Worm (Caenorhabditis elegans) whole organism, dauer: Measurements from ENCODE around the gene F14E5.2.

Source experiments
- unc-62 ChIP-seq: sonication (generic microtip); optimal IDR thresholded peaks from 2 replicates; lab custom pipeline; 2017; ENCODE audit warnings: missing biosample characterization, missing genetic modification reagents, missing genetic modification characterization

F14E5.2 gene

ce11 chrII:8428758-8428946 is at the start of gene F14E5.2:
F14E5.2 (minus strand) TSS chrII:8428858.
- TF ChIP-seq unc-62, result no peak

- no peak for TF ChIP-seq unc-62
Measured at ce11 chrII:8475306-8475822, 46.7 kb upstream of the F14E5.2 start, which contains the start of the genes M05D6.1 and M05D6.3. M05D6.1 (minus strand) TSS chrII:8475406. M05D6.3 (plus strand) TSS chrII:8475772.

ce11 chrII:8472916-8473315 is 44.3 kb upstream of the F14E5.2 start:
- no peak for TF ChIP-seq unc-62

DNA sequence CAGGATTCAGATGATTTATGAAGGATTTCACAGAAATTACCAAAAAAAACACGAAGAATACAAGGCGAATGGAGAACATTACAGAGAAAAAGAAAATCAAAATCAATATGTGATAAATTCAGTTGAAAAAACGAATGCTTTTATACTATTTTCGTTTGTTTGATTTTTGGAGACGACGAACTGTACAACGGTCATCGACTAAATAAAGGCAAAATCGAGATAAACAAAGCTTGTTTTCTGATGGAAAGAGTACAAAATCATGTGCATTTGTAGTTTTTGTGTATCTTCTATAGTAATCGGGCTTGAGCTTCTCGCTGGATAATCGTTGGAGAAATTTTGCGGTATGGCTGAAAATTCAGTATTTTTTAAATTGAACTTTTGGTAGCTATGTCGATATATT is 42.5 kb upstream of the F14E5.2 start, which contains the start of gene M05D6.8:
TSS of gene M05D6.8 (minus strand) at position 101 of the 400 bp plus-strand sequence.
- no peak for TF ChIP-seq unc-62

ce11 chrII:8467809-8468208 is 39.2 kb upstream of the F14E5.2 start, which contains the start of gene M05D6.2:
M05D6.2 (plus strand) TSS chrII:8468109.
- no peak for TF ChIP-seq unc-62

DNA sequence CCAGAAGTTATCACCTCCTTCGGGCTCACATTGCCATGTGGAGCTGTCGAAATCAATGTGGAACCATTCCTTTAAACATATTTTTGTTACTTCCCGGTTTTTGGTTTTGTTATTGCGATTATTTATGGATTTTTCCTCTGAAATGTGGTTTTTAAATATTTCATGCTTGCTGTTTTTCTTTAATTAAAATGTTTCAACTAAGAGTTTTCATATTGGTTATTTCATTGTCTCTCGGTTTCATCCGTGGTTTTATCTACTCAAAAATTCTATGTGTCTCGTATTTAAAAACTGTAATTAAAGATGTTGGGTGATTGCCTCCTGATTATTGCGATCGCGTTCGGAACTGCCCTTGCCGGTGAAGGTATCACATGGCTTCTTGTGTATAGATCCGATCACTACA is 38.2 kb upstream of the F14E5.2 start, which contains the start of gene F22B5.10:
TSS of gene F22B5.10 (plus strand) at position 301 of the 400 bp plus-strand sequence.
- no peak for TF ChIP-seq unc-62

DNA sequence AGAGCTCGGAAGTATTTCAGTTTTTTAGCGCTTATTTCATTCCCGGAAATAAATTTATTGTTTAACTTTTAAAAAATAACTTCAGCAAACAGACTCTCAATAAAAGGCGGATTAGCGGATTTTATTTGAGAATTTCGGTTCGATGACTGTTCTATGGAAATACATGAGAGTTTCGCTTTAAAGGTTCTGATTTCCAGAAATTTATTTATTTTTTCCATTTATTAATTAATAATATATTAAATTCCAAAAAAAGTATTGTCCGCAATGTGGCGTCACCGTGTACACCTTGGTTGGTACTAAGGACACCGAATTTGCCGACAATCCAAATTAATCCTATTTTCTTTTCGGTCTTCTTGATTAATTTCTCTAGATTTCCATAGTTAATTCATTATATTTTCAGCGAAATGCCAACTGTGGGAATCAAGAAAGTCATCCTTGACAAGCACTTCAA is 35.8 kb upstream of the F14E5.2 start, which contains the start of gene fars-3:
TSS of gene fars-3 (plus strand) at position 401 of the 451 bp plus-strand sequence.
- TF ChIP-seq unc-62, result no peak

DNA sequence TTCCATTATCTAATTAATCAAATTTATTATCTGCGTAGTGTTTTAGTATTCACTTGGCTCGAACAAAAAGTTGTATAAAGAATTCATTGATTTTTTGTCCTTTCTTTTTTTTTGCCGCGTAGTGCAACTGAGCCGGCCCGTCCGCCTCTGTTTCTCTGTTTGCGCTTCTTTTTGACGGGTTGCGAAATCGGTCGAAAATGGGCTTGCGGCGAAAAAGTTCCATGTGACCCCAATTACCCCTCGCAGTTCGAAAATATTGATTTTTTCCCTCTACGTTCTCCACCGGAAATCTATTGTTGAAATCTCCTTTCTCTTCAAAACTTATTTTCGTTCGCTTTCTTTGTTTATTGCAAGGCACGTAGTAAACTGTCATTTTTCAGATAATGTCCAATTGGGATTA is 28.8 kb upstream of the F14E5.2 start, which contains the start of gene zyg-9:
TSS of gene zyg-9 (plus strand) at position 381 of the 400 bp plus-strand sequence.
- no peak for TF ChIP-seq unc-62

DNA sequence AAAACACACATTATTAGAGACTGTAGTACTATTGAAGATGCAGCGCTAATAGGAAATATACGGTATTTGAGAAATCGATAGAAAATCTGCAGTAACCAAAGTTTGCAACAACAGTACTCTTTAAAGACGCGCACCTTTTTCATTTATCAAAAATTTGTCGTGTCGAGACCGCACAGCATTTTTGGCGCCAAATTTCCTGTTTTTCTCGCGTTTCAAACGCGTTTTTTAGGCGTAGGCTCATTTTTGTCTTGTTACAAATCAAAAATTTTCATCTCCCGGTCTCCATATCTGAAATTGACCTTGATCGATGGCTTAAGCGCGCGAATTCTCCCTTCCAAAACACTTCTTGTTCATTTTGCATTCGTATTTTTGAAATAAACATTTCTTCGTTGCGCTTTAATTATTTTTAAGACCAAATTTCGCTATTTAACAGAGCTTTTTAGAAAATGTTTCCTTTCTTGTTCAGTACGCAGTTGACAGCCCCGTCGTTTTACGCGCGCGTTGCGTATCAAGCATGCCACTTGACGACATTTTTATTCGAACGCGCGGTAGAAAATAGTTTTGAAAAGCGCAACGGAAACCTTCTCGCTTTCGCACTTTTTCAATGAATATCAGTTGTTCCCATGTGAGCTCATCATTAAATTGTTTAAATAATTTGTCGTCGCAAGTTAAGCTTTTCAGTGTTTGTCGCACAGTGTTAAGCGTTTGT is 28.2 kb upstream of the F14E5.2 start:
- no peak for TF ChIP-seq unc-62

DNA sequence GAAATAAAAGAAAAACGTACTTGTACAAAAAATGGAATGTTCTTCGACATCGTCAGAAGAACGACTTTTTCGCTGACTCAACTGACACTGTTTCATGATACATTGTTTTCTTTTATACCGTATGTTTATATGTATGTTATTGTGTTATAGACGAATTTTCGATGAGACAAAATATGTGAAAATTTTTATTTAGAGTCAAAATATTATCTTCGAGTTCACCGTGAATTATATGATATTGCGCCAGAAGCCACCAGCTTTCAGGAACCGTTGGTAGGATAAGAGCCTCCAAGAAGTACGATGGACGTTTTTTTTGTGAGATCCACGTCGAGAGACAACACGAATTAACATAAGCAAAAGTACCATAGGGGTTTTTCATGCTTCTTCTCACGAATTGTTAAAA is 27.4 kb upstream of the F14E5.2 start, which contains the start of gene F22B5.6:
TSS of gene F22B5.6 (minus strand) at position 101 of the 400 bp plus-strand sequence.
- TF ChIP-seq unc-62, result no peak

DNA sequence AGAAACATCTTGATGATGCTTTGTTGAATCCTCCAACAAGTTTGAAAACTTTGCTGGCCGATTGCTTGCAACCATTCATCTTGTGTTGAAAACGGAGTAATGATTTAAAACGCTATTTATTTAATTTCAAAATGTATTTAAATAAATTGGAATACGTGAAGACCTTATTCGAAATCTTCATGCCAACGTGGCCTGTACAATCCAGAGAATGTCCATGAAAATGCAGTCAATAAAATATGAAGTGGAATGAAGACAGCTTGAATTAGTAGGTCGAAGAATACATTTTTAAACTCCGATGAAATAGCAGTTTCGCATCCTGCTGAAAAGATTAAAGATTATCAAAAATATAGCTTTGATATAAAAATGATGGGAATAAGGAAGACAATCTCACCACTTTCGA is 25.9 kb upstream of the F14E5.2 start, which contains the start of gene F22B5.5:
TSS of gene F22B5.5 (minus strand) at position 101 of the 400 bp plus-strand sequence.
- no peak for TF ChIP-seq unc-62

ce11 chrII:8451425-8451824 is 22.8 kb upstream of the F14E5.2 start:
- TF ChIP-seq unc-62, result no peak

ce11 chrII:8450750-8451149 is 22.1 kb upstream of the F14E5.2 start:
- no peak for TF ChIP-seq unc-62

- no peak for TF ChIP-seq unc-62
Measured at ce11 chrII:8449660-8450118, 21.0 kb upstream of the F14E5.2 start, which contains the start of gene F22B5.4. F22B5.4 (plus strand) TSS chrII:8449710.

DNA sequence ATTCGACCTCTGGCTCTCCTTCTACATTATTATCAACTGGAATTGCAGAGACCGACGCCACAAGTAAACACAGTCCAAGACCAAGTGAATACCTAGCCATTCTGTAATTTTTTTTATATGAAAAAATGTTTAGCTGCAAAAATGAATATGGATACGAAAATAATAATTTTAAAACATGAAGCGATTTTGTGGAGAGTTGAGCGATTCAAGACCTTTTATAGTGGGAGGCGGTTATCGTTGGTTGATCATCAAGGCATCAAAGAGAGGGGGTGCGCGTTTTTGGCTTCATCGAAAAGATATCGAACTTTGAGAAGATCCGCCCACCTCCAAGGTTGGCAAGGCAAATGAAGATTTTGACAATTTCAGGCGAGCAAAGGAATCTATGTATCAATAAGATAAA is 18.1 kb upstream of the F14E5.2 start, which contains the start of gene cut-3:
TSS of gene cut-3 (minus strand) at position 101 of the 400 bp plus-strand sequence.
- TF ChIP-seq unc-62, result no peak

DNA sequence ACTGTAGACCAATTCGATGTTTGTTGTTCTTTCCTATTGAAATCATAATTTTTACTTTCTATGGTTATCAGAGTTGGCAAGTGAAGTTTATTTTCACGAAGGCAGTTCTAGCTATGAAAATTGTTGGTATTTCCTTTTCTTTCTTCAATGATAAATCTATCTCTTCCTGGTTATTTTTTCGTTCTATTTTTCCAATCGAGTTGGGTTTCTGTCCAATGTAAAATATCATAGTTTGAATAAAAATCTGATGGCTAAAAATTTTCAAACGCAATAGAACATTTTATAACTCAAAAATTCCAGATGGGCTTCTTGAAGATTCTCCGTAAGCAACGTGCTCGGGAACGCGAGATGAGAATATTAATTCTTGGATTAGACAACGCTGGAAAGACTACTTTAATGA is 15.3 kb upstream of the F14E5.2 start, which contains the start of gene evl-20:
TSS of gene evl-20 (plus strand) at position 301 of the 400 bp plus-strand sequence.
- TF ChIP-seq unc-62, result no peak

DNA sequence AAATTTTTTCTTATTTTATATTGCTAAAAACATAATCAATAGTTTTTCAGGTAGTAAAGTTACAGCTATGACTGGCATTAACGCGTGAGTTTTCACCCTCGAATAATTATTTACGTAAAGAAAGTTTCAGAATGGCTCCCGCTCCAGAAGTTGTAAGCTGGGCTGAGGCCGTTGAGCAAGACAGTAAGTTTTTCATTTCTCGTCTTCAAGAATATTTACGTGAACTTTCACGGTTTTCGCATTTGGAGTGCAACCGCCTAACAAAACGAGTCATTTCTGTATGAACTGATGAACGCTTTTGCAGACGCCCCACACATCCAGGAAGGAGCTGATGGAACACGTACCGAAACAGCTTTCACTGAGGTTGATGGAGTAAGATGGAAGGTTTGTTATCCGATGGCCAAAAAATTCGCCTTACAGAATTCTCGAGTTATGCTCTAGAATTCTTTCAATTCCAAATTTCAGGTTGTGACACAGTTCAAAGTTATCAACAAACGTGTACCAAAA is 14.1 kb upstream of the F14E5.2 start, which contains the start of gene eif-3.G:
TSS of gene eif-3.G (plus strand) at position 51 of the 507 bp plus-strand sequence.
- no peak for TF ChIP-seq unc-62
